Worm (Caenorhabditis elegans): Measurements from ENCODE around the gene F20C5.11.

Gene F20C5.11

DNA sequence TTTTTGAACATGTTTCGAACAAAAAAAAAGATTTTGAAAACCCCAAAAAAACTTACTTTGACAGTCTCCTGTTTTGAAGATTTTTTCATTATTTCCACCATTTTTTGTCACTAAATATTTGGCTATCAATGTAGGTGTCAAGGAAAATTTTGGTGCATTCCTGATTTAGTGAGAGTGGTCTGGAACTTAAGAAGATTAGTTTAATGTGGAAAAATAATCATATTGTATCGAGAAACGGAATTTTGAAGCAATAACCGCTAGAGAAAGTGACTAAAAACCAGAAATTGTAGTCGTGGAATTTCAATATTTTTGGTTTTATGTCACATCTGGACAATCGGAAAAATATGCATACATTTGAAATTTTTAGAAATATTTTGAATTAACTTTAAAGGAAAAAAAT is at the start of gene F20C5.11, which contains the start of gene klp-11:
TSS of gene F20C5.11 (minus strand) at position 101 of the 400 bp plus-strand sequence.
TSS of gene klp-11 (minus strand) at position 171 of the 400 bp plus-strand sequence.
- TF ChIP-seq D2030.7 (GFP tag; IDR thresholded peaks at IDR 0.05) (no peak), rcor-1 (GFP tag; IDR thresholded peaks at IDR 0.05) (no peak), egl-44 (GFP tag; IDR thresholded peaks at IDR 0.05) (no peak), nhr-90 (tag; optimal IDR thresholded peaks at IDR 0.05) (no peak), B0035.1 (tag; optimal IDR thresholded peaks at IDR 0.05) (no peak), hlh-26 (GFP tag; conservative IDR thresholded peaks at IDR 0.05) (no peak)

DNA sequence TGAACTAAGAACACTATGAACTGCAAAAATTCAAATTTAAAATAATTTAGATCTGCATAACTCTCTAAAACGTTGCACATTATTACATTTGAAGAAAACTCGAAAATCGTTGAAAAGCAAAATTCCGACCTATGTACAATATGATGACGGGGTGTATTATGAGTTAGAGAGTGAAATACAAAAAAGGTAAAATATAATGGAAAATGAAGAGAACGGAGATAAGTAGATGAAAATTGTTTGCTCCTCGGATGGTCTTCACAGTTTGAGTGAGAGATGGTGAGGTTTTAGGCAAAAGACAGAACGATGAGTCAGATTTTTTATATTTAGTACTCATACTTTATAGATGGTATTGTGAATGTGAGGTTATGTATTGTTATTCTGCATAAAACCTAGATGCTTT is 45.5 kb upstream of the F20C5.11 start:
- TF ChIP-seq F49E8.2 (tag; optimal IDR thresholded peaks at IDR 0.05; ENCODE audit: insufficient read depth), result no peak
- TF ChIP-seq attf-5 (GFP tag; optimal IDR thresholded peaks at IDR 0.05), result no peak
- no peak for TF ChIP-seq T07F8.4 (tag; optimal IDR thresholded peaks at IDR 0.05)
- TF ChIP-seq nhr-80 (tag; optimal IDR thresholded peaks at IDR 0.05), result peak; percentile 35
- TF ChIP-seq Y56A3A.18 (GFP tag; IDR thresholded peaks at IDR 0.05), result no peak

DNA sequence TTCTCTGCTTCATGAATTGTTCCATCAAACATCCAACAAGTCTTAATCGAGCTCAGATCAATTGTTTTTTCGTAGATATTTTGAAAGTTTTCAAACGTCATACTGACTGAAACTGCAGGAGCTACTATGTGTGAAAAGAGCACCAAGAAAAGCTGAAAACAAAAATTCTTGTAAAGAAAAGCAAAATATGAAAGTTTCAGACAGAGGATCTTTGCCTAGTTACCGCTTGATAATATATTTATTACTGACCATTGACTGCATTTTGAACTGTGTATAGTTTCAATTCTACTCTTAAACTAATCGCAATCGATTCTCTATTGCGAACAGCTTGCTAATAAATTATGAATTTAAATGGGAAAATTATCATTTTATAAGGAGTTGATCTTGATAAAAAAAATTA is 36.5 kb upstream of the F20C5.11 start, which contains the start of gene clec-182:
TSS of gene clec-182 (minus strand) at position 101 of the 400 bp plus-strand sequence.
- TF ChIP-seq let-607 (tag; optimal IDR thresholded peaks at IDR 0.05) (no peak), F37B4.10 (GFP tag; IDR thresholded peaks at IDR 0.05) (no peak), rcor-1 (GFP tag; IDR thresholded peaks at IDR 0.05) (no peak), lin-26 (GFP tag; IDR thresholded peaks at IDR 0.05) (no peak), nhr-179 (tag; optimal IDR thresholded peaks at IDR 0.05) (no peak), F22D6.2 (tag; optimal IDR thresholded peaks at IDR 0.05) (no peak), mes-4 (tag; optimal IDR thresholded peaks at IDR 0.05) (no peak), F10E7.11 (tag; optimal IDR thresholded peaks at IDR 0.05) (no peak), ZK185.1 (tag; optimal IDR thresholded peaks at IDR 0.05; ENCODE audit: poor library complexity, severe bottlenecking) (no peak), K11D2.4 (GFP tag; IDR thresholded peaks at IDR 0.05) (no peak), snpc-1.1 (tag; optimal IDR thresholded peaks at IDR 0.05; ENCODE audit: insufficient read depth) (no peak), ztf-18 (tag; optimal IDR thresholded peaks at IDR 0.05) (no peak), B0019.2 (GFP tag; conservative IDR thresholded peaks at IDR 0.05) (no peak), ztf-28 (GFP tag; IDR thresholded peaks at IDR 0.05) (no peak), ceh-100 (GFP tag; IDR thresholded peaks at IDR 0.05) (no peak), F49E8.2 (tag; optimal IDR thresholded peaks at IDR 0.05; ENCODE audit: insufficient read depth) (no peak), F52B5.7 (tag; optimal IDR thresholded peaks at IDR 0.05) (no peak)

- no peak for TF ChIP-seq efl-1 (GFP tag; optimal IDR thresholded peaks at IDR 0.05)
- peak; percentile 16 for TF ChIP-seq K12H6.12 (tag; optimal IDR thresholded peaks at IDR 0.05)
- no peak for TF ChIP-seq C06A6.2 (GFP tag; conservative IDR thresholded peaks at IDR 0.05)
- no peak for TF ChIP-seq snpc-4 (GFP tag; optimal IDR thresholded peaks at IDR 0.05)
- TF ChIP-seq snpc-4 (tag; optimal IDR thresholded peaks at IDR 0.05), result no peak
These were observed 34.5 kb upstream of the F20C5.11 start for ce11 chrIV:8796246-8796645.

ce11 chrIV:8794895-8795665 is 33.3 kb upstream of the F20C5.11 start:
- TF ChIP-seq madf-6 (GFP tag; IDR thresholded peaks at IDR 0.05) (no peak), attf-6 (GFP tag; IDR thresholded peaks at IDR 0.05) (no peak), aptf-2 (GFP tag; conservative IDR thresholded peaks at IDR 0.05) (no peak), lag-1 (GFP tag; IDR thresholded peaks at IDR 0.05) (no peak), somi-1 (GFP tag; optimal IDR thresholded peaks at IDR 0.05) (peak; percentile 94), cebp-2 (GFP tag; IDR thresholded peaks at IDR 0.05) (no peak), nfyb-1 (GFP tag; IDR thresholded peaks at IDR 0.05) (0 out of 2 replicates have a peak, but pooled peaks have one; percentile 71), T07F8.4 (tag; optimal IDR thresholded peaks at IDR 0.05) (no peak), egrh-3 (GFP tag; IDR thresholded peaks at IDR 0.05) (peak; percentile 99), Y95B8A.8 (GFP tag; IDR thresholded peaks at IDR 0.05) (no peak; the same call in 1 of the 2 replicates), die-1 (tag; optimal IDR thresholded peaks at IDR 0.05) (peak; percentile 66), mxl-1 (tag; optimal IDR thresholded peaks at IDR 0.05) (no peak), hlh-26 (GFP tag; conservative IDR thresholded peaks at IDR 0.05) (no peak)
